Worm (Caenorhabditis elegans): ENCODE results near the gene blos-4.

ce11 chrII:6248029-6248428 is 3.0 kb downstream of the blos-4 start:
- TF ChIP-seq dao-5 (tag; optimal IDR thresholded peaks at IDR 0.05) (no peak), W03F9.2 (tag; optimal IDR thresholded peaks at IDR 0.05) (no peak)
